Fruit fly (Drosophila melanogaster) ovary, adult (tissue): Measurements from ENCODE around the gene Ctl1.

Experiments
- CG17801 ChIP-seq: fragments of 200-800 bp; optimal IDR thresholded peaks from 2 replicates; lab custom pipeline; 2019; ENCODE audit warnings: missing biosample characterization, mild to moderate bottlenecking, missing genetic modification characterization, moderate library complexity; ENCODE audit not compliant: partially characterized antibody

Ctl1 gene

DNA sequence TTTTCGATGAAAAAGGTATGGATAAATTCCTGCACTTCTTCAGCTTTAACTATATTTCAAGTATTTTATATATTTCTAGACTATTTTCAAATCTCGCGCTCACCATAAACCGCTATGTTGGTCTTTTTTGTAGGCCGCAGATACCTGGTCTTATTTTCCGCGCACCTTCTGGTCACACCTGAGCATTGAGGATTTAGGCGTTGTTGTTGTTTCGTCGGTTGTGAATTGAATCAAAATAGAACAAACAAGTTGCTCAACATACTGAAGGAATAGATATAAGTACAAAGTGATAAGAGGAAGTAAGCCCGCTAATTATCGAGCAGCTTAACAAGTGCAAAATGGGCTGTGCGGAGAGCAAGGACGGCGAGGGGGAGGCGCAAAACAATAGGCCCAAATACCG is at the start of gene Ctl1:
TSS of gene Ctl1 (plus strand) at position 167 of the 400 bp plus-strand sequence.
- TF ChIP-seq CG17801 (GFP tag; lab: Kevin White, UChicago), result no peak

DNA sequence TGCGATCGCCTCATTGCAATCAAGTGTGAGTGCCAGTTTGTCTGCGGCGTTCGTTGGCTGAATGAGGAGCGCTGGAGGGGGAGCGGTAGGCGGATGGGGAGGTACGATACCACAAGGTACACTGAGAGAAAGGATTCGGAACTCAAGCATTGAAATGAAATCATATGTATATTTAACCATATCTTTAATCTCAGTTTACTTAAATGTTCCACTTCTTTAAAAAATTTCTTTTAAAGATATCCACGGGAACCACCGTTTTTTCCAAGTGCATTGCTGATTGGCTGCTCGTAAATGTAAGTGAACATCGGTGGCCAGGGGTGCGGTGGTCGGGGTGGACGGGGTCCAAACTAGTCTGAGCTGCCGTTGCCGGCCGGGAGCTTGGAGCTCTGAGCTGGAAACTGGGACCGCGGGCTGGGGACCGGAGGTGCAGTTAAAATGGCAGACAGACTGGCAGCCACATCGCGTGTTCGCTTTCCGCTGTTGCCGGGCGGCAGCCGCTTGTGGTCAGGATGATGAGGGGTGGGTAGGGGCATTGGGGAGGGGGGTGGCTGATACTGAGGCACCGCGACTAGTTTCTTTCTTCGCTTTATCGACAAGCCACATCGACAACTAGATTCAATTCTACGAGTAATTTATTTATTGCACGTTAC is 49.5 kb upstream of the Ctl1 start:
- peak; percentile 57 for TF ChIP-seq CG17801 (GFP tag; lab: Kevin White, UChicago)

DNA sequence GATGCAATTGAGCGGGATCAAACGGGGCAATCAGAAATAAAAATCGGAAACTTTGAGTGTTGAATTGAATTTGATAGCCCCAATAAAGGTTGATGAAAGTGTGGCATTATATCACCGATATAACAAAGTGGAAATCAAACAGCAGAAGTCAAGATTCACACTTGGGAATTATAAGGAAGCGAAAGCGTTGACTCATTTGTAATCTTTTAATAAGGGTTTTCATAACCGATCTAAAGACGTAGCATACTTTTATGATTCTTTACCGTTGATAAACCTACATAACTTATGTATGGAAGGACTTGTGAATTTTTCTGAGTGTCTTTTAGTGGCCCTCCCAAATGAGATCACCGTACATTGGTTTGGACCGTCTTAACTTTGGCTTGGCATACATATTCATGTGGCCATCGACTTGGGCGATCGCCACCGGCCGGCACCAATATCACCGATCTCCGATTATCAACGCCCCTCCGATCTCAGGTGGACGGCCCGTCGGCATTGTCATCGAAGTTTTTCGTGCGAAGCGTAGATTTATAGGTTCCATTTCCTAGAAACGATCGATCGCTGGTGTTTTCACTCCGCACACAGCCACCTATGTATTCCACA is 48.3 kb upstream of the Ctl1 start:
- TF ChIP-seq CG17801 (GFP tag; lab: Kevin White, UChicago), result no peak

DNA sequence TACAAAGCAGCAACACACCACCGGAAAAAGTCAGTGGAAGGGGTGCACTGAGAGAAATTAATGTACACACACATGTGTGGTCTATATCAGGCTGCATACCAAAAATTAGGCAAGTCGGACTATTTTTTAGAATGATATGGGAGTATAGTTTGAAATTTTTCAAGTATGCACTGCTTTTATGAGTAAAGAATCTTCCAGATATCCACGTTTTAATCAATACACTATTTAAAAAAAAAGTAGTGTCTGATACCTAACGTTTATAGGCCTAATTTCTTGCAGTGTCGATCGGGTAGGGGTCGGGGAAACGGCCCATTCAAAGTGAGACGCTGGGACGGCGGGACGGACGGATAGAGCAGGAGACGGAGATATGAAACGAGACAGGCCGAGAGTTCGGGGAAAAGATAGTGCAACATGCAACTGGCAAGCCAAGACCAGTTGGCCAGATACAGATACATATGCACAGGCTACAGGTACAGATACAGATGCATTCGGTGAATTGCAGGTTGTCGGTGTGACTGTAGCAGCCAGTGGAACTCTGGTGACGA is 47.3 kb upstream of the Ctl1 start:
- TF ChIP-seq CG17801 (GFP tag; lab: Kevin White, UChicago), result peak; percentile 46

DNA sequence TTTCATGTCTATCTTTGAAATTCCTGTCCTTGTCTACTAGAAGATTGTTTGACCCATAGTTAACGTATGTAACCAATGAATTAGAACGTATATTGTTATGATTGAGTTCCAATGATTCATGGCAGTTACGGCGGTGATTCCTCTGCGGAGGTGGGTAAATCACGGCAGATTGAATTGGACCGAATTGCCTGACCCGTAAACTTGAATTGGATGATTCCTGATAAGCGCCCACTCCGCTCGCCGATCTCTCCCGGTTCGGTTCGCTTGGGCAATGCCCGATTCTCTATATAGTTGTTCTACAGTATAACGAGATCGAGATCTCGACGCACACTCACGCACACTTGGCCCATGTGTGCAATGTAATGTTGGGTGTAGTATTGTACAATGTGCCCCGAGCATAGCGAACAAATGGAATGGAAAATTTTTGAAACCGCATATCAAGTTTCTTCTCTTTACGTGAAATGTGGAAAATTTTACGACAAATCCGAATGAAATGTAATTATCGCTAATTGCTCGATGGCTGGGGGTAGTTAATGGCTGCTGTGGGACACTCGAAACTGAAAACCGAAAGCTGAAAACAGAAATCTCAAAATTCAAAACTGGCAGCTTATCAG is 46.3 kb upstream of the Ctl1 start:
- TF ChIP-seq CG17801 (GFP tag; lab: Kevin White, UChicago), result no peak

DNA sequence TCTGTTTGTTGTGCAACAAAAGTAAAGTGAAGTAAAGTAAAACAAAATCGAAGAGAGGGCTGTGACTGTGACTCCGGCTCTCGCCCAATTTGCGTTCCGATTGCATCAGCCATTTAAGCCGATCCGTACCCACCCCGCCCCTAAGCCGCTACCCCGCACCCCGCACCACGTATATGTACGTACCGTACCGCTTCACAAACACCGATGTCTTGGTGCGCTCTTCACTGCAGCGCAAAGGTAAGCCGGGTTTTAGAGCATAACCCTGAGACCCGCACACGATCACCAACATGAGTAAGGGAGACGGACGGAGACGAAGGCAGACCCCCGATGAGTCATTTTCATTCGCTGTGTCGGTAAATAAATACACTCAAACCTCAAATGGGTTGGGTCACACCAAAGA is 45.5 kb upstream of the Ctl1 start:
- peak; percentile 2 for TF ChIP-seq CG17801 (GFP tag; lab: Kevin White, UChicago)

DNA sequence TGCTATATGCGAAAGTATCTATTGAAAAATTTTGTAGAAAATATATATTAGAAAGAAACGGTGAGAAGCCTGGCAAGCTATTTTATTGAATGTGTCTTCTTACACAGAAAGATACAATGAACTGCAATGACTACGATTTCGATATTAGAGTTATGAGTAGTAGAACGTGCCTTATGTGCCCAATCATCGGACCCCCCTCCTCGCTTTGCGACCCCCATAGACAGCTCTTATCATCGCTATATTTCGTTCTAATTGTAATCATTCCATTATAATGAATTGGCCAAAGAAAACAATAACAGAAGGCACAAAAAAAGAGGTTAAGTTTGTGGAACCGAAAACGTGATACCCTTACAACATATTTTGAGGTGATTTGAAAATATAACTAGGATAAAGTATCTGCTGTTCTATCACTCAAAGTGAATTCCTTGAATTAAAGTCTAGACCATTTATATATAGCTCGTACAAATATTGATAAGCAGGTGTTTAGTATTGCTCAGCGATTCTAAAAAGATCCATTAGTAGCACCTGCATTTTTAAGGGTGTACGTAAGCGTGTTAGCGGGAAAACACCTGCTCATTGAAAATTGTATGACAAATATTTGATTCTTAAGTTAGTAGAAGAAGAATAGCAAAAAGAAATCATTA is 44.9 kb upstream of the Ctl1 start:
- no peak for TF ChIP-seq CG17801 (GFP tag; lab: Kevin White, UChicago)

DNA sequence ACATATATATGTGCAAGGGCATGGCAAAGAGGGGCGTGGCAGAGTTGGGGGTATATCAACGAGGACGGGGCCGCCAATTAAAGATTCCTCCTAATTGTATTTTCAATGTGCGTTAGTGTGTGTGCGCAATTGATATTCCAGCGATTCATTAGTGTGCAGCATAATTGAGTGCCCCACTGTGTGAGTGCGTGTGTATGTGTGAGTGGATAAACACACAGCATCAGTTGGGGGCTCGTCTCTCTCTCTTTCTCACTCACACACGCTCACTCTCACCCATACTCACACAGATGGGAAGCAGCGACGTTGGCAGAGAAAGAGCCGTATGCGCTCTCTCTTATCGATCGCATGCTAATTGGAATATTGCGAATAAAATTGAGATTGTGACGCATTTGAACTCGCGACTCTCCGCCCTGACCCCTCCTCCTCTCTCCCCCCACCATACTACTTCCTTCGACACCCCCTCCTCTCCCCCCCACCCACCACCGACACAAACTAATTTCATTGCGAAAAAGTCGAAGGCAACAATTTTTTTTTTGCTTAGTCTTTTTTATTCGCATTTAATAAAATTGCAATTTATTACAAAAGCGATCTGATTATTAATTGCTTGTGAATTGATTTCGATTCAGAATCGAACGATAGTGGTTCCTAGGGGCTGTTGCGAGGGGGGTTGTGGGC is 44.0 kb upstream of the Ctl1 start:
- no peak for TF ChIP-seq CG17801 (GFP tag; lab: Kevin White, UChicago)

DNA sequence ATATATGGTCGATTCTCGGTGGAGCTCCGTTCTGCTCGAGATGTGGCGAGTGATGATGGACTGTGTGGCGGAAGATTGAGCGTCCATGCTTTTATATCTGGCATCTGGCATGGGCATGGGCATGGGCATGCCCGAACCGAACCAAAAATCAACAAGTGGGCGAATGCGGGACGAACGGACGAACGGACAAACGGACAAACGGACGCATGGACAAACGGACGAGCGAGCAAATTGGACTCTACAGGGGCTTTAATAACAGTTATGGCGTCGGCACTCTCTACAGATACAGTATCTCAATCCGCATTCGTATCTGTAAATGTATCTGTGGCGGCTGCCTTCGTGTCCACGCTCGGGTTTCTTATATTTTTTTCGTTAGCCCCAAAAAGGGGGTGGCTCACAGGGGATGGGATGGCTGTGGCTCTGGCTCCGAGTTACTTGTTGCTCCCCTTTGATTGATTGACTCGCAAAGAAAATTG is 41.6 kb upstream of the Ctl1 start, which contains the start of gene ImpL2:
TSS of gene ImpL2 (minus strand) at position 51 of the 476 bp plus-strand sequence.
- TF ChIP-seq CG17801 (GFP tag; lab: Kevin White, UChicago), result no peak

DNA sequence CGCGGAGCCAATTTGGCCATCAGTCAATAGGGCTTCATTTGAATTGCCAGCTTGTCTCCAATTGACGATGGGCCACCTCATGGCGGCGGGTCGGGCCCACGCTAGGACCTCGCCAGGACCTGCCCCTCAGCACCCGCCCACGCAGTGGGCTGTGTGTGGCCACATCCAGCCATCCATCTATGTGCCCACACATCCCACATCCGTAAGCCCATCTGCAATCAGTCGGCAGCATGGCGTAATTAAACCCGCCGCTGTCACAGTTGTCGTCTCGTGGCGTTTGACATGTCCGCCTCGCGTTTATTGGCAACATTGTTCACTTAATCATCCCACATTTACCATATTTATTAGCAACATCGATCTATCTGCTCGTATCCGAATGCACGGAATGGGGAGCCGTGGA is 39.6 kb upstream of the Ctl1 start:
- TF ChIP-seq CG17801 (GFP tag; lab: Kevin White, UChicago), result no peak

DNA sequence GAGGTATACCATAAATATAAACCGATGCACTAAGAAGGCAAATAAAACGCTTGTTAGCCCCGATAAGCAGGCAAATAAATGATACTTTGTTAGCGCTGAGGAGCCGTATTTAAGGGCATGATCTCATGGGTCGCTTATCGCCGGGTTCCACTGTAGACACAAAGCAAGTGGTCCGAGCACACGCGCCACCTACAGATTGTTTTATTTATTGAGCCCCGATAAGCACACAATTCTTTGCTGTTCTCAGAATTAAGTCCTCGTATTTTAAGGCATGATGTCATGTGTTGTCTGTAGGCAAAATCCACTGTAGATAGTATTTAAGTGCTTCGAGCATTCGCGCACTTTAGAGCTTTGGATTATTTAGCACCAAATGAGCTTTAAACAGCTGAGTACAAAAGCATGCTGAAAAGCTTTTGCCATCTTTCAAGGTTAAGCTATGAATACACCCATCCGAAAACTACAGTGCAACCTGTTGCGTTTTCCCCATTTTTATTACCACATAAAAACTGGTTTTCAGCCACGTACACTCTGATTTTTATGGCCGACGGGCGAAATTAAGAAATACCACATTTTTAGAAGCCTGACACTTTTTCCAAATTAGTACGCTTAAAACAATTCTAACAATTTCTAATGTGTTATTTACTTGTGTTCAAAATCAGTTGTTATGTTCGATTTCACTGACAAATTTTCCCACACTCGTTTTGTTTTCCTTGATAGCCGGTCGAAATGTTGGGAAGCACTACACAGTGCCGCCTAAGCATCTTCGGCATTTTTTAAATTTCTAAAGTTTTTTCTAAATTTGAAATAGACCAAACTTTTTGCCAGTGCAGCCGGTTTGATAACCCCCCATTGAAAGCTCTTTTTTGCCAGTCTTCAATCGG is 38.1 kb upstream of the Ctl1 start, which contains the start of gene Sqor:
TSS of gene Sqor (plus strand) at position 732 of the 881 bp plus-strand sequence.
- peak; percentile 83 for TF ChIP-seq CG17801 (GFP tag; lab: Kevin White, UChicago)

DNA sequence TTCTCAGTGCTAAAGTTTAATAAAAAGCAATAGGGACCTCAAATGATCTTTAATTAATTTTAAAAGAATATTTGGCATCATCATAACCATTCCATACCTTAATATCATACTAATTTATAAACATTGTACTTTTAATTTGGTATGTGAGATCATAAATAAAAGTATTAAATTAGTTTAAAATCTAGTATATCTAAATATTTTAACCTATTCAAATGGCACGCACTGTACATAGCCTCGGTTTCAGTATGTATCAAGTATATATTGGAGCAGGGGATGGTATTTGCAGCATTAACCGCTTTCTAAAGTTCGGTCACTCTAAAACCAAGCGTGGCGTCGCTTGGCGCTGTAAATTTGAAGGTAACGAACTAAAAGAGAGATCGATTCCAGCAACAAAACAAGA is 35.3 kb upstream of the Ctl1 start, which contains the start of gene pav:
TSS of gene pav (plus strand) at position 307 of the 400 bp plus-strand sequence.
- TF ChIP-seq CG17801 (GFP tag; lab: Kevin White, UChicago), result peak; percentile 6

DNA sequence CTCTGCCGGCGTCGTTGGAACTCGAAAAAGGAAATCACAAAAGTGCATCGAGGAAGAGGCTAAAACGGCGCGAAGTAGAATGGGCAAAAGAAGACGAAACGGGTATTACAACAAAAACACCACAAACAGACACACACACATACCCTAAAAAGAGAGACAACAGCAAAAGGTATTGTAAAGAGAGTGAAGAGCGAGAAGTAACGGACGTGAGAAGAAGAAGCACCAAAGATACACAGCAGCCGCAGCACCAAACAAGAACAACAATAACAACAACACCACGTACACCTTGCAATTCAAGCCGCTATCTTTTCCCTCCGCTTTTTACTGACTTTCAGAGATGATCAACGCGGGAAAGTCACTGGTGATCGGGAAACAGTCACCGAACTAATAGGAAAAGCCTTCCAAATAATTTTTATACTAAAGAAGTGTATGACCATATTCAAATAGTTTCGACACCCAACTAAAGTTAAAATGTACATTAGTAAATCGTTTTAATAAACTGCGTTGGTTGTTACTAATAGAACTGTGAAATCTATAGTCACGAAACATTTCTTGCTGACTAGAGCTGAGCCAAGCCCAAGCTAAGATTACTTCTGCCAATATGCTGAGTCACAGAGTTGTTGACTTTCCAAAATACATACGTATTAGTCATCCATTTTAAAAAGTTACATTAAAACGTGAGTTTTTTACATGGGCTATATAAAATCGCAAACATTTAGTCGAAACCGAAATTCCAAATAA is 25.5 kb upstream of the Ctl1 start:
- TF ChIP-seq CG17801 (GFP tag; lab: Kevin White, UChicago), result peak; percentile 20
